Worm (Caenorhabditis elegans): ENCODE results near the gene Y53F4B.5.

Gene Y53F4B.5

DNA sequence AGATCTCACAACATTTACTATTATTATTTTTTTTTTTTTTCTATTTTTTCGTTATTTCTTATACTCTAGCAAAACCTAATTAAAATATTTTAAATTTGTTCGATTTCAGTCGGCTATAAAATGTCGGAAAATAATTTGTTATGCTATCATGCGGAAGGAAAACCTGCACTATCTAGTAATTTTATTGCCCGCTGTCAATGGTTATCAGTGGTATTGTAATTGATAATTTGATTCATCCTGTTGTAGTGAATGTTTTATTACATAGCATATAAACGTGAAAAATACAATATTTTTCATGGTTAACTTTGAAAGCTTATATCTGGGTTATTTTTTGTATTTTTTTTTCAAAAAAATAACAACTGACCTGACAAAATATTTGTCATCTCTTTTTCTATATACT is 24.5 kb downstream of the Y53F4B.5 start:
- peak; percentile 21 for TF ChIP-seq pqm-1 (tag; optimal IDR thresholded peaks at IDR 0.05)
- no peak for TF ChIP-seq efl-1 (optimal IDR thresholded peaks at IDR 0.05)
- no peak for TF ChIP-seq efl-1 (GFP tag; optimal IDR thresholded peaks at IDR 0.05 in 1 of 2)
- peak; percentile 48 for TF ChIP-seq jun-1 (tag; optimal IDR thresholded peaks at IDR 0.05)
- TF ChIP-seq efl-3 (GFP tag; optimal IDR thresholded peaks at IDR 0.05) = no peak
- peak; percentile 84 for TF ChIP-seq elt-2 (tag; optimal IDR thresholded peaks at IDR 0.05)
- no peak for TF ChIP-seq lin-15B (tag; optimal IDR thresholded peaks at IDR 0.05)
- TF ChIP-seq nhr-90 (tag; optimal IDR thresholded peaks at IDR 0.05; ENCODE audit: poor library complexity) = no peak

DNA sequence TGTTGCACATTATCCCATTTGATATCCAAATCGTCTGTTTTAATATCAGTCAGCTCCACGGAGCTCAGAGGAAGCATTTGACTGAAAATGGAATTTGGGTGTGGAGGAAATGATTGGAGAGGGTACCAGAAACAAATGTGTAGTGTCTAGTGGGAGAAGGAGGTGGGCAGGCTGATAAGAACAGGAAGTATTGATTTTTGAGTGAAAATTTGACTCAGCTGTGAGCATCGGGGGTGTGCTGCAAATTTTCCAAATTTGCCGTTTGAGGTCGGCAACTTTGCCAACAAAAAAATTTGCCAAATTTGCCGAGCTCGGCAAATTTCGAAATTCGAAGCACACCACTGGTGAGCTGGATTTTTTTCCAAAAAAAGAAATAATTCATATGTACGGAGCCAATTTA is 25.7 kb downstream of the Y53F4B.5 start, which contains the start of gene Y53F4B.1:
Y53F4B.1 (minus strand) TSS at position 101 of the 400 bp plus-strand sequence.
- TF ChIP-seq nhr-85 (tag) = no peak
- no peak for TF ChIP-seq lin-15B (tag; optimal IDR thresholded peaks at IDR 0.05)
- TF ChIP-seq snu-23 (GFP tag; optimal IDR thresholded peaks at IDR 0.05) = no peak

DNA sequence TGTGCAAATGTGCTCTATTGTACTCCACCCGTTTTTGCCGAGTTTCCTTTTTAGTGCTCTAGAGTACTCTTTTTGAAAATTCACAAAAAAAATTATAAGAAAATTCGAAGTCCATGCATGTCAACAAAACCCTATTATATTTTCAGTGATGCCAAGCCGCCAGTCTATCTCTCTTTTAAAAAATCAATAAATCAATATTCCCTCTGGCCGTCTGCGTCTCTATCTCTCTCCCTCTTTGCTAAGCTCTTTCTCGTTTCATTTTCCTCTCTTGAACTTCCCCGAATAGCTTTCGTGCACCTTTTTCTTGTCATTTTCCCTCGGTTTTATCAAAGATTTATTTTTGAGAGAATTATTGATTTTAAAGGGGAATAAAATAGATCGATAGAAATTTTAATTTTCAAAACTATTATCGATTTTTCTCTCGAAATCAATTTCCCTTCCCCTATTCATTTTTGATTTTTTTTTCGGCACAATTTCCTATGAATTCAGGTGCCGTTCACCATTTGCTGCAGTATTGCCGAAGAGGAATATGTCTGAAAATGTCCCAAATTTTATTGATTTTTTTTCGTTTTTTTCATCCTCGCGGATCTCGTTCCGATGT is 31.2 kb downstream of the Y53F4B.5 start:
- TF ChIP-seq efl-1 (optimal IDR thresholded peaks at IDR 0.05) (no peak), efl-1 (GFP tag; optimal IDR thresholded peaks at IDR 0.05 in 1 of 2) (peak in 1 of 2 experiments; percentile 14), nhr-76 (tag; optimal IDR thresholded peaks at IDR 0.05) (no peak)

DNA sequence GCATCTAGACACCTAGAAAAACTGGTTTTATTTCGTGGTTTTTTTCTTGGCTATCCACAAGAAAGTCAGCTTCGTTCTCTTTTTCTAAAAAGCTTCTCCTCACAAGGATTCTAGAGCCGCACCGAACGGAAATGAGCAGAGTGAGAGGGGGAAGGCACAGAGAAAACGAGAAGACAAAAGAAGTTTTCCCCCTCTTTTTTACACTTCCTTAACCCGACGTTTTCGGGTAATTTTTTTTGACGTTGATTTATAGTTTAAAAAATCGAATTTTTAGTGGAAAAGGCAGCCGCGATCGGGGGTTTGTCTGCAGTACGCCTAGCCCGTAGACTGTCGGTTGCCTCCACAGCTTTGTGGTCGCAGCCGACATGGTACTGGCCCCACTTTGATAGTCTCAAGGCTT is 37.3 kb downstream of the Y53F4B.5 start:
- peak; percentile 68 for TF ChIP-seq fkh-10 (GFP tag; optimal IDR thresholded peaks at IDR 0.05)
- TF ChIP-seq nhr-71 (tag; optimal IDR thresholded peaks at IDR 0.05) = no peak
- TF ChIP-seq lin-14 (GFP tag; optimal IDR thresholded peaks at IDR 0.05) = peak; percentile 21

DNA sequence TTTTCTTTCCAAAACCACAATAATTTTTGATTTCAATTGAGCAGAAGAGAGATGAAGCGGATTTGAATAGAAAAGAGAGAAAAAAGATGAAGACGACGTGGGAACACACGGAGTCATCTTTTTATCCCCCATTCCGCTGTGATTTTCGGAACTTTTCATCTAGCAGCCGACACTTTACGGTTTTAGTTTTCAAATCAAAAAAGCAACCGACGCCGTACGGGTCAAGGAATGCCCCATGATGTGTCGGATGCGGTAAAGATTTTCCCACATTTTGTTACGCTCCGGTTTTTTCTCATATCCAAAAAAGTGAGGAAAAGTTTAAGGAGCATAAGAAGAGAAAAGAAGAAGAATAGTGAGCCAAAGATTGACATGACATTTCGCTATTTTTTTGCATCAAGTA is 38.3 kb downstream of the Y53F4B.5 start:
- TF ChIP-seq pag-3 (tag; optimal IDR thresholded peaks at IDR 0.05; ENCODE audit: borderline replicate concordance, insufficient read depth) = no peak
- peak; percentile 76 for TF ChIP-seq snpc-4 (tag; optimal IDR thresholded peaks at IDR 0.05)
- TF ChIP-seq fkh-10 (GFP tag; optimal IDR thresholded peaks at IDR 0.05) = peak; percentile 5
- no peak for TF ChIP-seq fkh-4 (tag; optimal IDR thresholded peaks at IDR 0.05; ENCODE audit: borderline replicate concordance)
- no peak for TF ChIP-seq nhr-11 (tag; optimal IDR thresholded peaks at IDR 0.05)
- TF ChIP-seq aly-2 (tag; optimal IDR thresholded peaks at IDR 0.05) = no peak
- no peak for TF ChIP-seq dsc-1 (tag; optimal IDR thresholded peaks at IDR 0.05)
- peak; percentile 2 for TF ChIP-seq lin-14 (GFP tag; optimal IDR thresholded peaks at IDR 0.05)
- TF ChIP-seq nhr-19 (GFP tag; conservative IDR thresholded peaks at IDR 0.05) = no peak

DNA sequence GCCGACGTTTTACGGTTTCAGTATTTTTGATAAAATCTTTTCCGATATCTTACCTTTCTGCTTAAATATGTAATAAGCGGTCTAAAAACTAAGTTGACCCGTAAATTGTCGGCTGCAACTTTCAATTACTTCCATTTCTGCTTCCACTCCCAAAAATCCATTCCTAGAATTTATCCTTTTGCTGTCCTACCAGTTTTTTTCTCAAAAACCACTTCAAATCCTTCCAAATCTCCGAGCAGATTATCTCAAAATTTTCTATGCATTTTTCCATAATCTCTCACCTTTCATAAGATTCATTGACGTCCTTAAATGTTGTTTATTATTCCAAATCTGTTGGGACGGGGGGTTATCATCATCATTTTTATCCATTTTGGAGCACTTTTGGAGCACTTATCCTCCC is 42.8 kb downstream of the Y53F4B.5 start:
- TF ChIP-seq nhr-71 (tag; optimal IDR thresholded peaks at IDR 0.05) (peak; percentile 3), swsn-7 (tag; optimal IDR thresholded peaks at IDR 0.05) (no peak), isw-1 (GFP tag; IDR thresholded peaks at IDR 0.05) (no peak), pax-3 (tag; optimal IDR thresholded peaks at IDR 0.05) (peak; percentile 38), egl-27 (tag; optimal IDR thresholded peaks at IDR 0.05) (no peak), dsc-1 (tag; optimal IDR thresholded peaks at IDR 0.05) (peak; percentile 91), sox-4 (tag; optimal IDR thresholded peaks at IDR 0.05) (peak; percentile 53), fkh-8 (tag; optimal IDR thresholded peaks at IDR 0.05) (peak; percentile 24)

DNA sequence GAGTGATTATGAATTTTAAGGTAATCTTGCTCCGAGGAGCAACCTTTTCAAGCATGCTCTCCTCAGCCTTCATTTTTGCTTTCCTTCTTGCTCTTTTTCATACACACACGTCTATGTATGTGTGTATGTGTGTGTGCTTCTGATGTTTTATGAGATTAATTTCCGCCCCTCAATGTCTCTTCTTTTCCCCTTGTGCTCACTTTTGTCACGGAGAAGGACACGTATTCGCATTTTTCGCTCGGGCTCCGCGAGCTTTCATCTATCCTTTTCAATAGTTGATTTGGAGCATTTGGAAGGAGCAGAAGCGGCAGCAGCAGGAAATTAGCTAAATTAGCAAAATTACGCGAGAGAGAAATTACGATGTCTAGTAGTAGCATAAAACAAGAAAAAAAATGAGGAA is 43.5 kb downstream of the Y53F4B.5 start:
- TF ChIP-seq ceh-63 (GFP tag; optimal IDR thresholded peaks at IDR 0.05) = peak; percentile 81
- TF ChIP-seq nhr-47 (tag; optimal IDR thresholded peaks at IDR 0.05) = no peak
- TF ChIP-seq fkh-10 (GFP tag; optimal IDR thresholded peaks at IDR 0.05) = peak; percentile 62
- TF ChIP-seq lin-14 (GFP tag; optimal IDR thresholded peaks at IDR 0.05) = peak; percentile 41

Data from whole organism, L1 larva.